Fruit fly (Drosophila melanogaster): ENCODE results near the gene CG33509.
A peak's percentile ranks its signal among the peaks of the same experiment; 100 is the strongest.

dm6 chr2L:21113546-21113945 lies 27.2 kb upstream of the CG33509 start:
- TF ChIP-seq HLH106 (tag; optimal IDR thresholded peaks at IDR 0.05) (no peak), Mio (GFP tag; optimal IDR thresholded peaks at IDR 0.05) (no peak), Hr83 (GFP tag; optimal IDR thresholded peaks at IDR 0.05; ENCODE audit: poor library complexity, severe bottlenecking) (peak; percentile 31), brk (GFP tag; optimal IDR thresholded peaks at IDR 0.05) (no peak), Abd-B (GFP tag; optimal IDR thresholded peaks at IDR 0.05) (no peak), pan (optimal IDR thresholded peaks at IDR 0.05) (no peak), foxo (GFP tag; optimal IDR thresholded peaks at IDR 0.05) (no peak), Rel (GFP tag; optimal IDR thresholded peaks at IDR 0.05) (no peak), Rel (tag; optimal IDR thresholded peaks at IDR 0.05) (peak; percentile 40), dmrt93B (GFP tag; optimal IDR thresholded peaks at IDR 0.05) (no peak), Myc (optimal IDR thresholded peaks at IDR 0.05) (no peak), psq (GFP tag; optimal IDR thresholded peaks at IDR 0.05) (peak; percentile 4)

Data from whole organism, wandering third instar larva.